Fruit fly (Drosophila melanogaster) whole organism, embryonic: ENCODE results near the gene CG12290.
A peak's percentile ranks its signal among the peaks of the same experiment; 100 is the strongest.

ENCODE experiments used
- Ada2b ChIP-seq: fragments of 200-800 bp; sonication (Bioruptor generic); IDR thresholded peaks from 2 replicates; pipeline ENCODE4 v1.3.6; 2022; ENCODE audit warnings: missing biosample characterization, missing genetic modification characterization
- C15 ChIP-seq: fragments of 200-800 bp; sonication (Bioruptor generic); IDR thresholded peaks from 3 replicates; pipeline ENCODE4 v1.3.6; 2022; ENCODE audit warnings: missing biosample characterization, missing genetic modification characterization
- CG11398 ChIP-seq: fragments of 200-800 bp; sonication (Bioruptor generic); optimal IDR thresholded peaks from 2 replicates; lab custom pipeline; 2016; ENCODE audit warnings: missing biosample characterization, missing genetic modification characterization
- CG11456 ChIP-seq: fragments of 200-800 bp; sonication (Bioruptor generic); IDR thresholded peaks from 3 replicates; pipeline ENCODE4 v1.3.6; 2022; ENCODE audit warnings: missing biosample characterization, missing genetic modification characterization
- CG11696 ChIP-seq: fragments of 200-800 bp; sonication (Bioruptor generic); IDR thresholded peaks from 2 replicates; pipeline ENCODE4 v1.3.6; 2022; ENCODE audit warnings: missing biosample characterization, missing genetic modification characterization
- CG12219 ChIP-seq: fragments of 200-800 bp; sonication (Bioruptor generic); optimal IDR thresholded peaks from 3 replicates; lab custom pipeline; 2018; ENCODE audit warnings: missing biosample characterization, mild to moderate bottlenecking, missing genetic modification characterization
- CG12942 ChIP-seq: fragments of 200-800 bp; sonication (Bioruptor generic); optimal IDR thresholded peaks from 3 replicates; lab custom pipeline; 2016; ENCODE audit warnings: missing biosample characterization, missing genetic modification characterization
- CG14965 ChIP-seq: fragments of 200-800 bp; sonication (Bioruptor generic); optimal IDR thresholded peaks from 2 replicates; lab custom pipeline; 2016; ENCODE audit warnings: missing biosample characterization, missing genetic modification characterization, borderline replicate concordance
- CG17359 ChIP-seq: fragments of 200-800 bp; sonication (Bioruptor generic); optimal IDR thresholded peaks from 3 replicates; lab custom pipeline; 2018; ENCODE audit warnings: missing biosample characterization, mild to moderate bottlenecking, missing genetic modification characterization, moderate library complexity
- CG17361 ChIP-seq: fragments of 200-800 bp; sonication (Bioruptor generic); IDR thresholded peaks from 3 replicates; pipeline ENCODE4 v1.3.6; 2022; ENCODE audit warnings: missing biosample characterization, missing genetic modification characterization
- CG2120 ChIP-seq: fragments of 200-800 bp; sonication (Bioruptor generic); optimal IDR thresholded peaks from 3 replicates; lab custom pipeline; 2016; ENCODE audit warnings: missing biosample characterization, missing genetic modification characterization
- CG2678 ChIP-seq: fragments of 200-800 bp; sonication (Bioruptor generic); optimal IDR thresholded peaks from 3 replicates; lab custom pipeline; 2019; ENCODE audit warnings: missing biosample characterization, mild to moderate bottlenecking, missing genetic modification characterization, moderate library complexity
- CG31224 ChIP-seq: fragments of 200-800 bp; sonication (Bioruptor generic); IDR thresholded peaks from 2 replicates; pipeline ENCODE4 v1.3.6; 2022; ENCODE audit warnings: missing biosample characterization, missing genetic modification characterization
- CG34422 ChIP-seq: fragments of 200-800 bp; sonication (Bioruptor generic); IDR thresholded peaks from 3 replicates; pipeline ENCODE4 v1.3.6; 2022; ENCODE audit warnings: missing biosample characterization, missing genetic modification characterization
- CG4282 ChIP-seq: fragments of 200-800 bp; sonication (Bioruptor generic); optimal IDR thresholded peaks from 2 replicates; lab custom pipeline; 2016; ENCODE audit warnings: missing biosample characterization, missing genetic modification characterization
- CG7963 ChIP-seq: fragments of 200-800 bp; sonication (Bioruptor generic); IDR thresholded peaks from 3 replicates; pipeline ENCODE4 v1.3.6; 2022; ENCODE audit warnings: missing biosample characterization, missing genetic modification characterization; ENCODE audit not compliant: partially characterized antibody
- CG8924 ChIP-seq: fragments of 200-800 bp; optimal IDR thresholded peaks from 3 replicates; lab custom pipeline; 2019; ENCODE audit warnings: missing biosample characterization, mild to moderate bottlenecking, missing genetic modification characterization, moderate library complexity
- CG9609 ChIP-seq: fragments of 200-800 bp; sonication (Bioruptor generic); optimal IDR thresholded peaks from 3 replicates; lab custom pipeline; 2016; ENCODE audit warnings: missing biosample characterization, missing genetic modification characterization
- Fer3 ChIP-seq: fragments of 200-800 bp; sonication (Bioruptor generic); optimal IDR thresholded peaks from 2 replicates; lab custom pipeline; 2018; ENCODE audit warnings: missing biosample characterization, mild to moderate bottlenecking, missing genetic modification characterization, moderate library complexity
- H2.0 ChIP-seq: fragments of 200-800 bp; sonication (Bioruptor generic); IDR thresholded peaks from 2 replicates; pipeline ENCODE4 v1.3.6; 2022; ENCODE audit warnings: missing biosample characterization, missing genetic modification characterization
- Hey ChIP-seq: fragments of 200-800 bp; sonication (Bioruptor generic); optimal IDR thresholded peaks from 3 replicates; lab custom pipeline; 2018; ENCODE audit warnings: missing biosample characterization, mild to moderate bottlenecking, missing genetic modification characterization
- Hr39 ChIP-seq: fragments of >200 bp; optimal IDR thresholded peaks from 2 replicates; lab custom pipeline; 2017
- Mes4 ChIP-seq: fragments of 200-800 bp; sonication (Bioruptor generic); optimal IDR thresholded peaks from 2 replicates; lab custom pipeline; 2016; ENCODE audit warnings: missing biosample characterization, missing genetic modification characterization
- Nf-YA ChIP-seq: fragments of 200-800 bp; sonication (Bioruptor generic); IDR thresholded peaks from 2 replicates; pipeline ENCODE4 v1.3.6; 2022; ENCODE audit warnings: missing biosample characterization, missing genetic modification characterization
- Ptx1 ChIP-seq: fragments of 200-800 bp; sonication (Bioruptor generic); IDR thresholded peaks from 2 replicates; pipeline ENCODE4 v1.3.6; 2022; ENCODE audit warnings: missing biosample characterization, missing genetic modification characterization
- Sin3A ChIP-seq: fragments of >200 bp; optimal IDR thresholded peaks from 2 replicates; lab custom pipeline; 2018
- Sox102F ChIP-seq: fragments of 200-800 bp; sonication (Bioruptor generic); optimal IDR thresholded peaks from 2 replicates; lab custom pipeline; 2018; ENCODE audit warnings: missing biosample characterization, mild to moderate bottlenecking, missing genetic modification characterization, moderate library complexity
- Sry-δ ChIP-seq: fragments of 200-800 bp; sonication (Bioruptor generic); optimal IDR thresholded peaks from 2 replicates; lab custom pipeline; 2016; ENCODE audit warnings: missing biosample characterization, missing genetic modification characterization
- TFAM ChIP-seq: fragments of 200-800 bp; sonication (Bioruptor generic); optimal IDR thresholded peaks from 2 replicates; lab custom pipeline; 2017; ENCODE audit warnings: missing biosample characterization, missing genetic modification characterization, inconsistent platforms
- Usf ChIP-seq: fragments of 200-800 bp; sonication (Bioruptor generic); optimal IDR thresholded peaks from 2 replicates; lab custom pipeline; 2017; ENCODE audit warnings: missing genotype, missing biosample characterization, missing genetic modification characterization
- amos ChIP-seq: fragments of 200-800 bp; sonication (Bioruptor generic); IDR thresholded peaks from 2 replicates; pipeline ENCODE4 v1.3.6; 2022; ENCODE audit warnings: missing biosample characterization, missing genetic modification characterization; ENCODE audit not compliant: partially characterized antibody
- az2 ChIP-seq: fragments of 200-800 bp; sonication (Bioruptor generic); optimal IDR thresholded peaks from 3 replicates; lab custom pipeline; 2016; ENCODE audit warnings: missing biosample characterization, missing genetic modification characterization
- bigmax ChIP-seq: fragments of 200-800 bp; sonication (Bioruptor generic); optimal IDR thresholded peaks from 2 replicates; lab custom pipeline; 2018; ENCODE audit warnings: missing biosample characterization, mild to moderate bottlenecking, missing genetic modification characterization
- br ChIP-seq: fragments of >200 bp; optimal IDR thresholded peaks from 2 replicates; lab custom pipeline; 2017
- croc ChIP-seq: fragments of 200-800 bp; sonication (Bioruptor generic); conservative IDR thresholded peaks from 3 replicates; pipeline ENCODE4 v1.3.6; 2022; ENCODE audit warnings: missing biosample characterization, missing genetic modification characterization
- disco-r ChIP-seq: fragments of 200-800 bp; sonication (Bioruptor generic); optimal IDR thresholded peaks from 2 replicates; lab custom pipeline; 2016; ENCODE audit warnings: missing biosample characterization, missing genetic modification characterization
- dpn ChIP-seq, 2 experiments: fragments of 200-800 bp; sonication (Bioruptor generic); optimal IDR thresholded peaks; 3 replicates each; lab custom pipeline; 2016; ENCODE audit warnings: missing biosample characterization in 2 of 2, missing genetic modification characterization in 2 of 2
- dysf ChIP-seq: fragments of 200-800 bp; sonication (Bioruptor generic); IDR thresholded peaks from 3 replicates; pipeline ENCODE4 v1.3.6; 2022; ENCODE audit warnings: missing biosample characterization, missing genetic modification characterization
- ems ChIP-seq: fragments of 200-800 bp; sonication (Bioruptor generic); optimal IDR thresholded peaks from 3 replicates; lab custom pipeline; 2016; ENCODE audit warnings: missing biosample characterization, missing genetic modification characterization
- ftz-f1 ChIP-seq: fragments of 200-800 bp; sonication (Bioruptor generic); optimal IDR thresholded peaks from 2 replicates; lab custom pipeline; 2016; ENCODE audit warnings: missing biosample characterization, missing genetic modification characterization
- gce ChIP-seq: fragments of 200-800 bp; sonication (Bioruptor generic); IDR thresholded peaks from 3 replicates; pipeline ENCODE4 v1.3.6; 2022; ENCODE audit warnings: missing biosample characterization, missing genetic modification characterization
- grn ChIP-seq: fragments of 200-800 bp; sonication (Bioruptor generic); optimal IDR thresholded peaks from 3 replicates; lab custom pipeline; 2017; ENCODE audit warnings: missing biosample characterization, missing genetic modification characterization
- gsb ChIP-seq: fragments of 200-800 bp; sonication (Bioruptor generic); IDR thresholded peaks from 2 replicates; pipeline ENCODE4 v1.3.6; 2022; ENCODE audit warnings: missing biosample characterization, missing genetic modification characterization
- her ChIP-seq: fragments of 200-800 bp; sonication (Bioruptor generic); optimal IDR thresholded peaks from 2 replicates; lab custom pipeline; 2016; ENCODE audit warnings: missing biosample characterization, missing genetic modification characterization
- hkb ChIP-seq, 2 experiments: fragments of 200-800 bp in 1 of 2; fragments of >200 bp in 1 of 2; sonication (Bioruptor generic) in 1 of 2; IDR thresholded peaks in 1 of 2; optimal IDR thresholded peaks in 1 of 2; 2 replicates each; pipeline versions ENCODE4 v1.3.6 to Lab custom; 2017 to 2022; ENCODE audit warnings: missing biosample characterization in 1 of 2, missing genetic modification characterization in 1 of 2
- mld ChIP-seq: fragments of 200-800 bp; sonication (Bioruptor generic); IDR thresholded peaks from 3 replicates; pipeline ENCODE4 v1.3.6; 2022; ENCODE audit warnings: missing biosample characterization, missing genetic modification characterization; ENCODE audit not compliant: partially characterized antibody
- org-1 ChIP-seq: fragments of 200-800 bp; sonication (Bioruptor generic); optimal IDR thresholded peaks from 2 replicates; lab custom pipeline; 2017; ENCODE audit warnings: missing biosample characterization, missing genetic modification characterization
- shn ChIP-seq: fragments of 200-800 bp; sonication (Bioruptor generic); optimal IDR thresholded peaks from 3 replicates; lab custom pipeline; 2016; ENCODE audit warnings: missing biosample characterization, missing genetic modification characterization
- slou ChIP-seq: fragments of 200-800 bp; sonication (Bioruptor generic); optimal IDR thresholded peaks from 3 replicates; lab custom pipeline; 2016; ENCODE audit warnings: missing biosample characterization, missing genetic modification characterization
- tll ChIP-seq, 2 experiments: fragments of 200-800 bp in 1 of 2; fragments of >200 bp in 1 of 2; sonication (Bioruptor generic) in 1 of 2; optimal IDR thresholded peaks; 2 replicates each; lab custom pipeline; 2017 to 2019; ENCODE audit warnings: missing biosample characterization in 2 of 2, missing genetic modification characterization in 2 of 2, mild to moderate bottlenecking in 1 of 2, moderate library complexity in 1 of 2
- vnd ChIP-seq: fragments of 200-800 bp; sonication (Bioruptor generic); IDR thresholded peaks from 3 replicates; pipeline ENCODE4 v1.3.6; 2022; ENCODE audit warnings: missing biosample characterization, missing genetic modification characterization; ENCODE audit not compliant: partially characterized antibody

The CG12290 gene

dm6 chr3R:26228026-26228635 is 1.9 kb upstream of the CG12290 start (continued):
- TF ChIP-seq CG17359 (peak; percentile 92), grn (GFP tag; lab: Kevin White, UChicago) (peak; percentile 95), CG17361 (GFP tag; lab: Robert Waterston, UW) (peak; percentile 50; the same call in 2 of the 3 replicates), Sox102F (GFP tag; lab: Kevin White, UChicago) (peak; percentile 74), CG14965 (GFP tag; lab: Kevin White, UChicago) (peak; percentile 77), CG31224 (GFP tag; lab: Robert Waterston, UW) (peak; percentile 55), Sry-δ (GFP tag; lab: Kevin White, UChicago) (peak; percentile 63), Ptx1 (peak; percentile 58), br (lab: Kevin White, UChicago) (no peak), gce (GFP tag; lab: Robert Waterston, UW) (peak; percentile 85), disco-r (GFP tag; lab: Kevin White, UChicago) (peak; percentile 79), shn (GFP tag; lab: Kevin White, UChicago) (peak; percentile 80), TFAM (GFP tag; lab: Kevin White, UChicago) (peak; percentile 28), CG11696 (GFP tag; lab: Robert Waterston, UW) (peak; percentile 72), ems (GFP tag; lab: Kevin White, UChicago) (peak; percentile 78), ftz-f1 (peak; percentile 44), dysf (peak; percentile 54; the same call in 1 of the 3 replicates), az2 (GFP tag; lab: Kevin White, UChicago) (peak; percentile 21), tll (GFP tag; optimal IDR thresholded peaks at IDR 0.05; lab: Kevin White, UChicago) (no peak), Mes4 (peak; percentile 86), amos (GFP tag; lab: Robert Waterston, UW) (no peak), Hey (peak; percentile 85), CG11398 (GFP tag; lab: Kevin White, UChicago) (peak; percentile 90), Fer3 (tag; lab: Kevin White, UChicago) (peak; percentile 91), CG12942 (GFP tag; lab: Kevin White, UChicago) (peak; percentile 88), mld (no peak), CG11456 (GFP tag; lab: Robert Waterston, UW) (peak; percentile 85), vnd (no peak), CG34422 (GFP tag; lab: Robert Waterston, UW) (peak; percentile 44; the same call in 1 of the 3 replicates), CG8924 (peak; percentile 48), H2.0 (GFP tag; lab: Robert Waterston, UW) (peak; percentile 54; the same call in 1 of the 2 replicates), Usf (GFP tag; lab: Kevin White, UChicago) (peak; percentile 50), CG2678 (tag; lab: Kevin White, UChicago) (peak; percentile 89), dpn (GFP tag; optimal IDR thresholded peaks at IDR 0.05; lab: Kevin White, UChicago) (peak; percentile 57 to 87), bigmax (GFP tag; lab: Kevin White, UChicago) (peak; percentile 53), Ada2b (GFP tag; lab: Robert Waterston, UW) (peak; percentile 60; the same call in 1 of the 2 replicates), C15 (GFP tag; lab: Robert Waterston, UW) (peak; percentile 41; the same call in 1 of the 3 replicates), Sin3A (lab: Kevin White, UChicago) (no peak), Hr39 (lab: Kevin White, UChicago) (no peak), croc (peak; percentile 51), slou (peak; percentile 80), Nf-YA (GFP tag; lab: Robert Waterston, UW) (peak; percentile 88), CG4282 (GFP tag; lab: Kevin White, UChicago) (peak; percentile 74), her (GFP tag; lab: Kevin White, UChicago) (peak; percentile 86), CG12219 (peak; percentile 64), hkb (optimal IDR thresholded peaks at IDR 0.05; lab: Kevin White, UChicago) (no peak), hkb (GFP tag; IDR thresholded peaks at IDR 0.05; lab: Robert Waterston, UW) (peak; percentile 89), CG2120 (GFP tag; lab: Kevin White, UChicago) (peak; percentile 78), CG9609 (GFP tag; lab: Kevin White, UChicago) (peak; percentile 74), gsb (GFP tag; lab: Robert Waterston, UW) (peak; percentile 80), org-1 (GFP tag; lab: Kevin White, UChicago) (peak; percentile 86), CG7963 (no peak)
